Fruit fly (Drosophila melanogaster): ENCODE results near the gene CG10996.

DNA sequence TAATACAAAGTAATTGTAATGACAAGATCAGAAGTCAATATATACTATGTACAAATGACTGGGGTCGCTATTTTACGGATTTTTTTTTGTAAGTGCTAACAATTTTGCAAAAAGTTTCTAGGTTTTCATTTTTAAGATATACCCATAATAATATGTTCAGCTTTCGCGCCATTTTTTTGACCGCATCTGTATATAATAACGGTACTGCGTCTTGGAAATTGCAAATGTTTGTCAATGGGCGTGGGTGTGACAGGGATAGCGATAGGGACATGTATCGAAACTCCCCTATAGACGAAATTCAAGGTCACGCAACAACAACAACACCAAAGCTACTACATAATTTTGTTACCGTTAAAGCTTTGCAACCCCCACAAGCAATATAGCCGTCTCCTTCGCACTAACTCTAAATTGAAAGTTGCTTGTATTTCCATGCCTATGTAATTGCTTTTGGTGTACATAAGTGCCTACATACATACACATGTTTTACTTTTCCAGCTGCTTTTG, 44.8 kb downstream of the CG10996 start:
- TF ChIP-seq Smox (GFP tag; optimal IDR thresholded peaks at IDR 0.05) (no peak), fkh (GFP tag; optimal IDR thresholded peaks at IDR 0.05) (no peak), CG16779 (tag; optimal IDR thresholded peaks at IDR 0.05) (no peak), Hr38 (GFP tag; optimal IDR thresholded peaks at IDR 0.05) (no peak)
